Fruit fly (Drosophila melanogaster): ENCODE results near the gene CG32024.
A peak's percentile ranks its signal among the peaks of the same experiment; 100 is the strongest.

The CG32024 gene

DNA sequence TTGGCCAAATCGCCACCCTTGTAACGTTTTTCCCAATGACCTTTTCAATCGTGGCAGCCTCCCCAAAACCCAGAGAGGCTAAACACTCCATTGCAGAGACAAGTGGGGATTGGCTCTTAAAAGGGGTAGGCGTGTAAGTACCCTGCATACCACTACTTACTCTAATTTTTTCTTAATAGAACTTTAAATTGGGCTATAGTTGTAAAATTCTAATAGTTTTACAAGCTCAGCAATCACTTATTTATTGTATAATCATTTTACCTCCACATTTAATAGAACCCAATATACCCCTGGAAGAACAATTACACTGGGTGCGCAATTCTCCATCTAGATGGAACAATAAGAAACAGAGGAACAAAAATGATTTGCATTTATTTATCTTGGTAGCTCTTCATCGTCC lies 34.4 kb downstream of the CG32024 start:
- TF ChIP-seq Pif1A (GFP tag; optimal IDR thresholded peaks at IDR 0.05) (peak; percentile 40), CG8159 (tag; optimal IDR thresholded peaks at IDR 0.05) (peak; percentile 63), Pif1B (GFP tag; optimal IDR thresholded peaks at IDR 0.05) (no peak), CG12605 (GFP tag; IDR thresholded peaks at IDR 0.05) (no peak), EcR (GFP tag; optimal IDR thresholded peaks at IDR 0.05) (no peak), CG4496 (GFP tag; IDR thresholded peaks at IDR 0.05) (peak; percentile 56; the same call in 2 of the 3 replicates), D1 (tag; optimal IDR thresholded peaks at IDR 0.05) (no peak), fd96Ca (GFP tag; IDR thresholded peaks at IDR 0.05) (no peak), CG34367 (tag; optimal IDR thresholded peaks at IDR 0.05) (peak; percentile 41), CG14655 (GFP tag; optimal IDR thresholded peaks at IDR 0.05) (peak; percentile 46), CG10348 (GFP tag; IDR thresholded peaks at IDR 0.05) (no peak), gl (tag; optimal IDR thresholded peaks at IDR 0.05) (no peak), rn (GFP tag; IDR thresholded peaks at IDR 0.05) (peak; percentile 20; the same call in 1 of the 2 replicates), CG9948 (tag; optimal IDR thresholded peaks at IDR 0.05) (peak; percentile 58), Snoo (tag; optimal IDR thresholded peaks at IDR 0.05) (peak; percentile 64), CG8301 (tag; optimal IDR thresholded peaks at IDR 0.05) (peak; percentile 41), CG17806 (tag; optimal IDR thresholded peaks at IDR 0.05) (peak; percentile 60), Ets98B (GFP tag; IDR thresholded peaks at IDR 0.05) (0 out of 2 replicates have a peak, but pooled peaks have one; percentile 14), CG15710 (tag; optimal IDR thresholded peaks at IDR 0.05) (peak; percentile 63), CG32121 (GFP tag; IDR thresholded peaks at IDR 0.05) (peak; percentile 47), CG13204 (GFP tag; optimal IDR thresholded peaks at IDR 0.05) (no peak)

- TF ChIP-seq Pif1B (GFP tag; optimal IDR thresholded peaks at IDR 0.05) (no peak), CG10348 (GFP tag; IDR thresholded peaks at IDR 0.05) (no peak), gl (tag; optimal IDR thresholded peaks at IDR 0.05) (no peak), CG34367 (tag; optimal IDR thresholded peaks at IDR 0.05) (no peak), CG32121 (GFP tag; IDR thresholded peaks at IDR 0.05) (no peak), fd96Ca (GFP tag; IDR thresholded peaks at IDR 0.05) (no peak), CG17806 (tag; optimal IDR thresholded peaks at IDR 0.05) (no peak), rn (GFP tag; IDR thresholded peaks at IDR 0.05) (no peak), CG4496 (GFP tag; IDR thresholded peaks at IDR 0.05) (no peak), CG9948 (tag; optimal IDR thresholded peaks at IDR 0.05) (no peak), CG13204 (GFP tag; optimal IDR thresholded peaks at IDR 0.05) (no peak), CG8301 (tag; optimal IDR thresholded peaks at IDR 0.05) (no peak), Ets98B (GFP tag; IDR thresholded peaks at IDR 0.05) (no peak), Snoo (tag; optimal IDR thresholded peaks at IDR 0.05) (no peak)
Measured at dm6 chr3L:8842359-8842758, 35.0 kb downstream of the CG32024 start.

- TF ChIP-seq CG14655 (GFP tag; optimal IDR thresholded peaks at IDR 0.05) (no peak), Snoo (tag; optimal IDR thresholded peaks at IDR 0.05) (no peak), CG32121 (GFP tag; IDR thresholded peaks at IDR 0.05) (no peak), CG10348 (GFP tag; IDR thresholded peaks at IDR 0.05) (no peak), CG15710 (tag; optimal IDR thresholded peaks at IDR 0.05) (no peak)
Measured at dm6 chr3L:8849817-8850216, 42.4 kb downstream of the CG32024 start.

DNA sequence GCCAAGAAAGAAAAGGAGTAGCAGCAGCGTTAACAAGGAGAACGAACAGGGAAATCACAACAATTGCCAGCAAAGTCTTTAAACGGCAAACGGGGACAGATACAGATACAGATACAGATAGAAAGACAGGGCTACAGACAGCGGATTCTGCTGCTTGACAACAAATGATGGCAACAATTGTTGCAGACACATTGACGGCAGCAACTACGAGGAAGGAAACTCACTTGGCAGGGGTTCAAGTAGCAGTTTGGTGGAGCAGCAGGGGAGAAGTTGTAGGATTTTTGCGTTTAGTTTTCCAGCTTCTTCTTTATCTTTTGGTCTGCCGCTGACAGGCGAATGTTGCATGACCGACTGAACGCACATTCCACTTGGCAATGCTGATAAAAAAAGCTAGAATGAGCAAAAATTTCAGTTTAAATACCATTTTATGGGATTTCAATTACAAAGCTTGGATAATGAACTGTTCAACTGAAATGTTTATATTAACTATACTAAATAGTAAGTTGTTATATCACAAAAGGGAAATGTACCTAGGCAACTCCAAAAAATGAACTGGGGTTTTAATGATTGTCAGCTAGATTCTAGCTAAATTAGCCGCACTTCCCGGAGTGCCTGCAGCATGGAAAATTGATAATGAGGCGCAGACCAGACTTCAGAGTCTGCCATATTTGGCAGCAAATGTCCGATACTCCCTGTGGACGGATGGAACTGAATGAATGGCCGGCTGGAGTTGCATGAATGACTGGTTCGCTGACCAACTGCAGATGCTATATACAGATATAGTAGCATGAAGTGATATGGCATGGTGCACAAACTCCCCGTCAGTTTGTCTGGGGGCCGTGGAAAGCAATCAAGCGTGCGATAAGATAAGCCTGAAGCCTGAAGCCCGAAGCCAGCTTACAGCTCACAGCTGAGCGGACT lies 43.6 kb downstream of the CG32024 start:
- TF ChIP-seq CG14655 (GFP tag; optimal IDR thresholded peaks at IDR 0.05), result peak; percentile 4
- no peak for TF ChIP-seq CG13204 (GFP tag; optimal IDR thresholded peaks at IDR 0.05)
- TF ChIP-seq fd96Ca (GFP tag; IDR thresholded peaks at IDR 0.05), result 0 out of 3 replicates have a peak, but pooled peaks have one; percentile 16

dm6 chr3L:8851950-8852349 lies 44.5 kb downstream of the CG32024 start:
- TF ChIP-seq fd96Ca (GFP tag; IDR thresholded peaks at IDR 0.05) (no peak), EcR (GFP tag; optimal IDR thresholded peaks at IDR 0.05) (no peak), CG12605 (GFP tag; IDR thresholded peaks at IDR 0.05) (no peak), CG4496 (GFP tag; IDR thresholded peaks at IDR 0.05) (no peak), CG10348 (GFP tag; IDR thresholded peaks at IDR 0.05) (no peak), D1 (tag; optimal IDR thresholded peaks at IDR 0.05) (no peak), Snoo (tag; optimal IDR thresholded peaks at IDR 0.05) (no peak), CG15710 (tag; optimal IDR thresholded peaks at IDR 0.05) (no peak), Ets98B (GFP tag; IDR thresholded peaks at IDR 0.05) (no peak), CG34367 (tag; optimal IDR thresholded peaks at IDR 0.05) (no peak), Pif1B (GFP tag; optimal IDR thresholded peaks at IDR 0.05) (no peak), CG13204 (GFP tag; optimal IDR thresholded peaks at IDR 0.05) (no peak), CG9948 (tag; optimal IDR thresholded peaks at IDR 0.05) (no peak), rn (GFP tag; IDR thresholded peaks at IDR 0.05) (no peak)

DNA sequence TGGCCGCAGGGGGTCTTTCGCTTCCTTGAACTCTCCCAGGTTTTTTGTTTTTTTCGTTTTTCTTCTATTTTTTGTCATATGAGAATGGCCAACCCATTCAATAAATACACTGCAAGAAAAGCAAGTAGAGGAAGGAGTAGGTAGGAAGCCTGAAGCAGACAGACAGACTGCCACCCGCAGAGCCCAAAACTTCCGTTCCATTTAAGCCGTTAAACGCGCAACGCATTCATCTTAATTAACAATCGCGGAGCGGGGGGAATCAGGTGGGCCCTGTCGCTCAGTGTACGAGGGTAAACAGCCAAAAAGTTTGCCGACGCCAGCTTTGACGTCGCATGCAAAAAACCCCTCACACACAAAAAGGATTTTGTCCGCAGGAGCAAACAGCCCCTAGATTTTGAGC lies 45.5 kb downstream of the CG32024 start:
- TF ChIP-seq CG9948 (tag; optimal IDR thresholded peaks at IDR 0.05), result no peak
- no peak for TF ChIP-seq D1 (tag; optimal IDR thresholded peaks at IDR 0.05)
- no peak for TF ChIP-seq CG14655 (GFP tag; optimal IDR thresholded peaks at IDR 0.05)
- no peak for TF ChIP-seq CG32121 (GFP tag; IDR thresholded peaks at IDR 0.05)
- no peak for TF ChIP-seq CG13204 (GFP tag; optimal IDR thresholded peaks at IDR 0.05)
- no peak for TF ChIP-seq EcR (GFP tag; optimal IDR thresholded peaks at IDR 0.05)
- no peak for TF ChIP-seq Snoo (tag; optimal IDR thresholded peaks at IDR 0.05)
- TF ChIP-seq Pif1B (GFP tag; optimal IDR thresholded peaks at IDR 0.05), result no peak
- no peak for TF ChIP-seq gl (tag; optimal IDR thresholded peaks at IDR 0.05)
- no peak for TF ChIP-seq CG8159 (tag; optimal IDR thresholded peaks at IDR 0.05)
- TF ChIP-seq fd96Ca (GFP tag; IDR thresholded peaks at IDR 0.05), result no peak
